Fruit fly (Drosophila melanogaster): ENCODE results near the gene in.

- TF ChIP-seq insv (optimal IDR thresholded peaks at IDR 0.05) (no peak), psq (optimal IDR thresholded peaks at IDR 0.05) (no peak), ttk (optimal IDR thresholded peaks at IDR 0.05) (no peak), Sin3A (optimal IDR thresholded peaks at IDR 0.05) (no peak), h (optimal IDR thresholded peaks at IDR 0.05) (no peak), Myc (optimal IDR thresholded peaks at IDR 0.05) (no peak)
These were observed 49.2 kb upstream of the in start for dm6 chr3L:20317751-20318150.

Data from Kc167 (cell line).